Fruit fly (Drosophila melanogaster) whole organism, pupa: ENCODE data around the gene IntS10.

Experiments
- CG13204 ChIP-seq: fragments of 200-800 bp; sonication (Bioruptor generic); optimal IDR thresholded peaks from 2 replicates; lab custom pipeline; 2018; ENCODE audit warnings: missing biosample characterization, mild to moderate bottlenecking, missing genetic modification characterization, moderate library complexity
- CG14655 ChIP-seq: fragments of 200-800 bp; sonication (Bioruptor generic); optimal IDR thresholded peaks from 3 replicates; lab custom pipeline; 2017; ENCODE audit warnings: mild to moderate bottlenecking, missing biosample characterization, missing genetic modification reagents, missing genetic modification characterization
- CG15710 ChIP-seq: fragments of 200-800 bp; sonication (Bioruptor generic); optimal IDR thresholded peaks from 2 replicates; lab custom pipeline; 2018; ENCODE audit warnings: missing biosample characterization, mild to moderate bottlenecking, missing genetic modification characterization, moderate library complexity
- CG17806 ChIP-seq: fragments of 200-800 bp; sonication (Bioruptor generic); optimal IDR thresholded peaks from 2 replicates; lab custom pipeline; 2018; ENCODE audit warnings: missing biosample characterization, mild to moderate bottlenecking, missing genetic modification characterization, moderate library complexity
- CG8301 ChIP-seq: fragments of 200-800 bp; sonication (Bioruptor generic); optimal IDR thresholded peaks from 2 replicates; lab custom pipeline; 2018; ENCODE audit warnings: missing biosample characterization, mild to moderate bottlenecking, missing genetic modification characterization
- EcR ChIP-seq: fragments of 200-800 bp; sonication (Bioruptor generic); optimal IDR thresholded peaks from 3 replicates; lab custom pipeline; 2019; ENCODE audit warnings: missing biosample characterization, missing genetic modification characterization, mild to moderate bottlenecking, moderate library complexity, missing genetic modification reagents
- Ets98B ChIP-seq: fragments of 200-800 bp; sonication (Bioruptor generic); IDR thresholded peaks from 2 replicates; pipeline ENCODE4 v1.3.6; 2022; ENCODE audit warnings: missing biosample characterization, missing genetic modification characterization
- fd96Ca ChIP-seq: fragments of 200-800 bp; sonication (Bioruptor generic); IDR thresholded peaks from 3 replicates; pipeline ENCODE4 v1.3.6; 2022; ENCODE audit warnings: missing biosample characterization, missing genetic modification characterization
- gl ChIP-seq: fragments of 200-800 bp; sonication (Bioruptor generic); optimal IDR thresholded peaks from 2 replicates; lab custom pipeline; 2018; ENCODE audit warnings: missing biosample characterization, mild to moderate bottlenecking, missing genetic modification characterization

Gene IntS10

dm6 chr3L:3856004-3856403, 49.5 kb downstream of the IntS10 start:
- TF ChIP-seq fd96Ca (GFP tag; lab: Robert Waterston, UW) (no peak), gl (tag; lab: Kevin White, UChicago) (no peak), CG13204 (GFP tag; lab: Kevin White, UChicago) (no peak), EcR (GFP tag; lab: Kevin White, UChicago) (no peak), CG15710 (tag; lab: Kevin White, UChicago) (no peak), CG17806 (no peak), Ets98B (GFP tag; lab: Robert Waterston, UW) (no peak), CG8301 (tag; lab: Kevin White, UChicago) (no peak), CG14655 (no peak)
